Fruit fly (Drosophila melanogaster): Measurements from ENCODE around the gene Nf-YC.

Gene Nf-YC

DNA sequence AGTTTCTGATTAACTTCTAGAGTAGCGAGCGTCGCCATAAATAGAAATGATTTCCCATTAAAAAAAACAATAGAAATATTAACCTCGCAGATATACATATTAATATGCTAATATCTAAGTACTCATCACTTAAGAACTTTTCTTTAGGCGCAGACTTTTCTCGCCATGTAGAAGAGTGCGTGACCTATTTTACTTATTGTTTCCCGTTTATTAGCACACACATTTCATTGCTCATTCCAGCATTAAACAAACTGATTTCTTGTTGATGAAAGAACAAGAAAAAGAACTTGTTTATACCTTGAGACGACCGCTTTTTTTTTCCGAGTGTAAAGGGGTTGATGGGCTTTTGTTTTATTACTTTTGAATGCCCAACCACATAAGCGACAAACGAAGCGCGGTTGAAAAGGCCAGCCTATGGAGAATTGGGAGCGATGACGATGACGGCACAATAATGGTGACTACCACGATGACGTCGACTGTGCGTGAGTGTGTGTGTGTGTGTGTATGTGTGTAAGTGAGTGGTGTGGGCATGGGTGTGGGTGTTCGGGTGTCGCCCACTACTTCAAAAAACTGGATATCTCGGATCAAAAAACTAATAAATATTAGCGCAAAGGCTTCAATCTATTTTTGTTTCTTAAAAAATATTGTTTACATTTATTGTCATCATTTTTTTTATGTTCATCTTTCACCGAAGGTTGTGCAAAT, 24.6 kb downstream of the Nf-YC start (continued):
- no peak for TF ChIP-seq CG7368 (GFP tag; optimal IDR thresholded peaks at IDR 0.05)
- no peak for TF ChIP-seq Sox102F (GFP tag; optimal IDR thresholded peaks at IDR 0.05)
- TF ChIP-seq fkh (GFP tag; optimal IDR thresholded peaks at IDR 0.05) = no peak
- no peak for TF ChIP-seq CG6163 (GFP tag; IDR thresholded peaks at IDR 0.05)
- TF ChIP-seq cyc (GFP tag; optimal IDR thresholded peaks at IDR 0.05) = no peak
- TF ChIP-seq CG10631 (GFP tag; optimal IDR thresholded peaks at IDR 0.05) = no peak
- no peak for TF ChIP-seq CG10669 (GFP tag; optimal IDR thresholded peaks at IDR 0.05)
- no peak for TF ChIP-seq achi (GFP tag; optimal IDR thresholded peaks at IDR 0.05)
- no peak for TF ChIP-seq CG4318 (GFP tag; optimal IDR thresholded peaks at IDR 0.05)
- TF ChIP-seq lz (GFP tag; optimal IDR thresholded peaks at IDR 0.05) = no peak
- no peak for TF ChIP-seq dsx (GFP tag; optimal IDR thresholded peaks at IDR 0.05; ENCODE audit: poor library complexity, severe bottlenecking)
- no peak for TF ChIP-seq CG11902 (GFP tag; optimal IDR thresholded peaks at IDR 0.05)
- peak; percentile 13 for TF ChIP-seq esn (GFP tag; optimal IDR thresholded peaks at IDR 0.05)
- TF ChIP-seq acj6 (GFP tag; optimal IDR thresholded peaks at IDR 0.05) = peak; percentile 17
- TF ChIP-seq CG34406 (GFP tag; optimal IDR thresholded peaks at IDR 0.05) = peak; percentile 11
- peak; percentile 64 for TF ChIP-seq svp (GFP tag)
- TF ChIP-seq Blimp-1 (GFP tag; optimal IDR thresholded peaks at IDR 0.05) = no peak
- TF ChIP-seq CG6276 (GFP tag; optimal IDR thresholded peaks at IDR 0.05) = no peak
- no peak for TF ChIP-seq Eip75B (GFP tag; optimal IDR thresholded peaks at IDR 0.05)
- TF ChIP-seq Eip78C (GFP tag) = no peak
- no peak for TF ChIP-seq CG15336 (GFP tag; IDR thresholded peaks at IDR 0.05)
- TF ChIP-seq CG3919 (GFP tag; optimal IDR thresholded peaks at IDR 0.05) = no peak
- no peak for TF ChIP-seq Lpt (GFP tag; optimal IDR thresholded peaks at IDR 0.05)
- TF ChIP-seq Hr4 (GFP tag; optimal IDR thresholded peaks at IDR 0.05) = peak; percentile 7
- TF ChIP-seq CG3032 (tag; optimal IDR thresholded peaks at IDR 0.05) = no peak
- TF ChIP-seq Gug (GFP tag; IDR thresholded peaks at IDR 0.05) = no peak
- TF ChIP-seq salr (GFP tag; optimal IDR thresholded peaks at IDR 0.05) = no peak

DNA sequence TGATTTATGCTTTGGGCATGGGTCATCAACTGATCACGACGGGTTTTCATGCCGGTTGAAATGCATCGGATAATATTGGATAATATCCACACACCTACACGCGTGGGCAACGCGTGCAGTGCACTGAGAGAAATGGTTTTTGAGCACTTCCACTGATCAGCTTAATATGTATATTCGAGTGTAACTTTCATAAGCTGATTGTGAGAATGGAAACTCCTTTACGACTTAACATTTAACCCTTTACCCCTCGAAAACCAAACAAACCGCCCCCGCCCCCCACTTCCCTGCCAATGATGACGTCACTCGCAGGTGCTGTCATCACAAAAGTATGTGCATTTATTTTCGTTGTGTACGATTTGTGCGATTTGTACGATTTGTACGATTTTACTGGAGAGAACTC, 25.9 kb downstream of the Nf-YC start:
- TF ChIP-seq CG1621 (tag; optimal IDR thresholded peaks at IDR 0.05) (no peak), Eip75B (GFP tag; optimal IDR thresholded peaks at IDR 0.05) (no peak), dsx (GFP tag; optimal IDR thresholded peaks at IDR 0.05; ENCODE audit: poor library complexity, severe bottlenecking) (no peak), Sox14 (GFP tag; optimal IDR thresholded peaks at IDR 0.05) (no peak), CG4318 (GFP tag; optimal IDR thresholded peaks at IDR 0.05) (no peak), lz (GFP tag; optimal IDR thresholded peaks at IDR 0.05) (peak; percentile 12), CG32006 (GFP tag; optimal IDR thresholded peaks at IDR 0.05) (peak; percentile 29), Ets96B (tag; optimal IDR thresholded peaks at IDR 0.05) (no peak), Eip93F (GFP tag; optimal IDR thresholded peaks at IDR 0.05) (no peak), OdsH (GFP tag; optimal IDR thresholded peaks at IDR 0.05) (no peak), acj6 (GFP tag; optimal IDR thresholded peaks at IDR 0.05) (no peak), cyc (GFP tag; optimal IDR thresholded peaks at IDR 0.05) (peak; percentile 41), CG3919 (GFP tag; optimal IDR thresholded peaks at IDR 0.05) (peak; percentile 33), net (GFP tag; optimal IDR thresholded peaks at IDR 0.05) (no peak), pdm3 (GFP tag; optimal IDR thresholded peaks at IDR 0.05) (no peak), CG31627 (GFP tag; optimal IDR thresholded peaks at IDR 0.05) (no peak), vri (GFP tag; optimal IDR thresholded peaks at IDR 0.05) (no peak), CG7368 (GFP tag; optimal IDR thresholded peaks at IDR 0.05) (no peak), topi (GFP tag; optimal IDR thresholded peaks at IDR 0.05) (peak; percentile 16), Sox15 (GFP tag; optimal IDR thresholded peaks at IDR 0.05) (no peak), CG6808 (GFP tag; optimal IDR thresholded peaks at IDR 0.05) (no peak), eg (GFP tag; IDR thresholded peaks at IDR 0.05) (0 out of 3 replicates have a peak, but pooled peaks have one; percentile 22), CG6163 (GFP tag; IDR thresholded peaks at IDR 0.05) (peak; percentile 37; the same call in 2 of the 3 replicates), spab (GFP tag; optimal IDR thresholded peaks at IDR 0.05) (no peak), ss (GFP tag; optimal IDR thresholded peaks at IDR 0.05) (no peak), dac (GFP tag; optimal IDR thresholded peaks at IDR 0.05) (no peak), CG11902 (GFP tag; optimal IDR thresholded peaks at IDR 0.05) (peak; percentile 38), achi (GFP tag; optimal IDR thresholded peaks at IDR 0.05) (no peak), Smox (GFP tag; optimal IDR thresholded peaks at IDR 0.05) (no peak), Sox102F (GFP tag; optimal IDR thresholded peaks at IDR 0.05) (no peak), CG11762 (GFP tag; optimal IDR thresholded peaks at IDR 0.05; ENCODE audit: insufficient read depth) (no peak), CG6792 (GFP tag; optimal IDR thresholded peaks at IDR 0.05) (no peak), Hr38 (GFP tag; optimal IDR thresholded peaks at IDR 0.05) (no peak), Hr39 (GFP tag; optimal IDR thresholded peaks at IDR 0.05) (no peak)
